Worm (Caenorhabditis elegans) whole organism, L4/young adult: ENCODE measurements around the gene C01G5.5.

ENCODE experiments used
- W03F9.2 ChIP-seq: fragments of 150-350 bp; optimal IDR thresholded peaks from 2 replicates; lab custom pipeline; 2014; ENCODE audit warnings: missing biosample characterization, missing genetic modification characterization
- him-1 ChIP-seq: sonication (generic microtip); optimal IDR thresholded peaks from 2 replicates; lab custom pipeline; 2016; ENCODE audit warnings: missing genotype, missing genetic modification reagents, missing genetic modification characterization, missing compliant biosample characterization

- TF ChIP-seq W03F9.2 (tag; lab: Kevin White, UChicago) = peak; percentile 19
- peak; percentile 45 for TF ChIP-seq him-1
Observed at ce11 chrIV:6556624-6557368, 32.4 kb downstream of the C01G5.5 start, which contains the start of gene try-3.
